1 fruit fly cellular context compared by ENCODE assay signal in genomic region chr3R:16253427-16253883, dm6.
TF ChIP-seq lines count a peak whose summit lies in the region.

No protein-coding gene starts in this region.

TF ChIP-seq in whole organism, embryonic, 481 proteins besides CTCF, POLR2A, EP300 and RAD21 (continued from another document):
- TF ChIP-seq CG15696 (tag; optimal IDR thresholded peaks at IDR 0.05; lab: Kevin White, UChicago): peak; percentile 39
- TF ChIP-seq Xbp1 (GFP tag; optimal IDR thresholded peaks at IDR 0.05; lab: Kevin White, UChicago): peak; percentile 70
- peak; percentile 47 for TF ChIP-seq slp2 (GFP tag; optimal IDR thresholded peaks at IDR 0.05; lab: Kevin White, UChicago)
- no peak for TF ChIP-seq Tbp (GFP tag; optimal IDR thresholded peaks at IDR 0.05; lab: Kevin White, UChicago)
- peak in 1 of 2 experiments; percentile 66 for TF ChIP-seq dpn (GFP tag; optimal IDR thresholded peaks at IDR 0.05; lab: Kevin White, UChicago)
- no peak for TF ChIP-seq btn (GFP tag; optimal IDR thresholded peaks at IDR 0.05; lab: Kevin White, UChicago)
- TF ChIP-seq bigmax (GFP tag; optimal IDR thresholded peaks at IDR 0.05; lab: Kevin White, UChicago): no peak
- TF ChIP-seq CG17328 (GFP tag; IDR thresholded peaks at IDR 0.05; lab: Robert Waterston, UW): no peak
- TF ChIP-seq cato (GFP tag; optimal IDR thresholded peaks at IDR 0.05; lab: Kevin White, UChicago; ENCODE audit: borderline replicate concordance): peak; percentile 54
- peak; percentile 76 for TF ChIP-seq Sox102F (GFP tag; optimal IDR thresholded peaks at IDR 0.05; lab: Kevin White, UChicago)
